Fruit fly (Drosophila melanogaster) whole organism, embryonic: ENCODE results near the gene tra.

Experiments
- ATbp ChIP-seq: fragments of 200-800 bp; sonication (Bioruptor generic); optimal IDR thresholded peaks from 2 replicates; lab custom pipeline; 2017; ENCODE audit warnings: missing biosample characterization, mild to moderate bottlenecking, missing genetic modification characterization, missing genetic modification reagents
- Atf6 ChIP-seq: fragments of 200-800 bp; sonication (Bioruptor generic); IDR thresholded peaks from 2 replicates; pipeline ENCODE4 v1.3.6; 2022; ENCODE audit warnings: missing biosample characterization, missing genetic modification characterization
- Bdp1 ChIP-seq: fragments of 200-800 bp; sonication (Bioruptor generic); optimal IDR thresholded peaks from 3 replicates; lab custom pipeline; 2016; ENCODE audit warnings: missing biosample characterization, missing genetic modification characterization
- CG10209 ChIP-seq: fragments of 200-800 bp; sonication (Bioruptor generic); optimal IDR thresholded peaks from 3 replicates; lab custom pipeline; 2017; ENCODE audit warnings: missing biosample characterization, mild to moderate bottlenecking, missing genetic modification characterization, missing genetic modification reagents
- CG10267 ChIP-seq: fragments of 200-800 bp; sonication (Bioruptor generic); optimal IDR thresholded peaks from 2 replicates; lab custom pipeline; 2018; ENCODE audit warnings: missing biosample characterization, mild to moderate bottlenecking, missing genetic modification characterization, moderate library complexity
- CG11247 ChIP-seq: fragments of 200-800 bp; sonication (Bioruptor generic); IDR thresholded peaks from 2 replicates; pipeline ENCODE4 v1.3.6; 2022; ENCODE audit warnings: missing biosample characterization, missing genetic modification characterization
- CG11695 ChIP-seq: fragments of 200-800 bp; sonication (Bioruptor generic); IDR thresholded peaks from 3 replicates; pipeline ENCODE4 v1.3.6; 2022; ENCODE audit warnings: missing biosample characterization, missing genetic modification characterization
- CG11723 ChIP-seq: fragments of 200-800 bp; sonication (Bioruptor generic); optimal IDR thresholded peaks from 2 replicates; lab custom pipeline; 2017; ENCODE audit warnings: missing biosample characterization, mild to moderate bottlenecking, missing genetic modification characterization
- CG12155 ChIP-seq: fragments of 200-800 bp; sonication (Bioruptor generic); optimal IDR thresholded peaks from 3 replicates; lab custom pipeline; 2016; ENCODE audit warnings: missing biosample characterization, missing genetic modification characterization
- CG1233 ChIP-seq: fragments of 200-800 bp; sonication (Bioruptor generic); optimal IDR thresholded peaks from 4 replicates; lab custom pipeline; 2018; ENCODE audit warnings: missing biosample characterization, mild to moderate bottlenecking, missing genetic modification characterization
- CG13894 ChIP-seq: fragments of 200-800 bp; sonication (Bioruptor generic); optimal IDR thresholded peaks from 3 replicates; lab custom pipeline; 2018; ENCODE audit warnings: missing biosample characterization, mild to moderate bottlenecking, missing genetic modification characterization, moderate library complexity
- CG16863 ChIP-seq: fragments of 200-800 bp; sonication (Bioruptor generic); optimal IDR thresholded peaks from 3 replicates; lab custom pipeline; 2016; ENCODE audit warnings: missing biosample characterization, missing genetic modification characterization
- CG17385 ChIP-seq: fragments of 200-800 bp; sonication (Bioruptor generic); optimal IDR thresholded peaks from 3 replicates; lab custom pipeline; 2018; ENCODE audit warnings: missing biosample characterization, mild to moderate bottlenecking, missing genetic modification characterization
- CG2199 ChIP-seq: fragments of 200-800 bp; sonication (Bioruptor generic); IDR thresholded peaks from 3 replicates; pipeline ENCODE4 v1.3.6; 2022; ENCODE audit warnings: missing biosample characterization, missing genetic modification characterization
- CG2875 ChIP-seq: fragments of 200-800 bp; sonication (Bioruptor generic); optimal IDR thresholded peaks from 2 replicates; lab custom pipeline; 2017; ENCODE audit warnings: missing biosample characterization, mild to moderate bottlenecking, missing genetic modification characterization, missing genetic modification reagents
- CG4617 ChIP-seq: fragments of 200-800 bp; sonication (Bioruptor generic); optimal IDR thresholded peaks from 3 replicates; lab custom pipeline; 2016; ENCODE audit warnings: missing biosample characterization, missing genetic modification characterization, borderline replicate concordance
- CG7745 ChIP-seq: fragments of 200-800 bp; sonication (Bioruptor generic); optimal IDR thresholded peaks from 2 replicates; lab custom pipeline; 2018; ENCODE audit warnings: missing biosample characterization, mild to moderate bottlenecking, missing genetic modification characterization, moderate library complexity
- CG8765 ChIP-seq: fragments of 200-800 bp; sonication (Bioruptor generic); IDR thresholded peaks from 2 replicates; pipeline ENCODE4 v1.3.6; 2022; ENCODE audit warnings: missing biosample characterization, missing genetic modification characterization
- CG9876 ChIP-seq: fragments of 200-800 bp; sonication (Bioruptor generic); optimal IDR thresholded peaks from 2 replicates; lab custom pipeline; 2016; ENCODE audit warnings: missing biosample characterization, missing genetic modification characterization
- CrebB ChIP-seq: fragments of 200-800 bp; sonication (Bioruptor generic); optimal IDR thresholded peaks from 3 replicates; lab custom pipeline; 2018; ENCODE audit warnings: missing biosample characterization, mild to moderate bottlenecking, missing genetic modification characterization
- Elba2 ChIP-seq: fragments of 200-800 bp; sonication (Bioruptor generic); optimal IDR thresholded peaks from 3 replicates; lab custom pipeline; 2016; ENCODE audit warnings: missing biosample characterization, missing genetic modification characterization
- Fer3 ChIP-seq: fragments of 200-800 bp; sonication (Bioruptor generic); optimal IDR thresholded peaks from 2 replicates; lab custom pipeline; 2018; ENCODE audit warnings: missing biosample characterization, mild to moderate bottlenecking, missing genetic modification characterization, moderate library complexity
- HHEX ChIP-seq: fragments of 200-800 bp; sonication (Bioruptor generic); optimal IDR thresholded peaks from 3 replicates; lab custom pipeline; 2017; ENCODE audit warnings: missing biosample characterization, mild to moderate bottlenecking, missing genetic modification characterization, missing genetic modification reagents
- Hand ChIP-seq: fragments of 200-800 bp; sonication (Bioruptor generic); optimal IDR thresholded peaks from 2 replicates; lab custom pipeline; 2017; ENCODE audit warnings: mild to moderate bottlenecking, missing biosample characterization, missing genetic modification reagents, missing genetic modification characterization
- Jarid2 ChIP-seq: fragments of 200-800 bp; sonication (Bioruptor generic); optimal IDR thresholded peaks from 3 replicates; lab custom pipeline; 2017; ENCODE audit warnings: mild to moderate bottlenecking, missing biosample characterization, missing genetic modification reagents, missing genetic modification characterization
- Rx ChIP-seq: fragments of 200-800 bp; sonication (Bioruptor generic); IDR thresholded peaks from 2 replicates; pipeline ENCODE4 v1.3.6; 2022; ENCODE audit warnings: missing biosample characterization, missing genetic modification characterization
- Spps ChIP-seq: fragments of 200-800 bp; sonication (Bioruptor generic); optimal IDR thresholded peaks from 2 replicates; lab custom pipeline; 2018; ENCODE audit warnings: missing biosample characterization, mild to moderate bottlenecking, missing genetic modification characterization
- Stat92E ChIP-seq, 3 experiments: fragments of >200 bp in 2 of 3; fragments of 200-800 bp in 1 of 3; sonication (Bioruptor generic) in 1 of 3; optimal IDR thresholded peaks; 2 replicates each; lab custom pipeline; 2017 to 2019; ENCODE audit warnings: missing biosample characterization in 3 of 3, missing genetic modification characterization in 3 of 3, mild to moderate bottlenecking in 1 of 3, moderate library complexity in 1 of 3
- Usf ChIP-seq: fragments of 200-800 bp; sonication (Bioruptor generic); optimal IDR thresholded peaks from 2 replicates; lab custom pipeline; 2017; ENCODE audit warnings: missing genotype, missing biosample characterization, missing genetic modification characterization
- Xbp1 ChIP-seq: fragments of 200-800 bp; sonication (Bioruptor generic); optimal IDR thresholded peaks from 3 replicates; lab custom pipeline; 2016; ENCODE audit warnings: missing biosample characterization, mild to moderate bottlenecking, missing genetic modification characterization
- dpn ChIP-seq, 2 experiments: fragments of 200-800 bp; sonication (Bioruptor generic); optimal IDR thresholded peaks; 3 replicates each; lab custom pipeline; 2016; ENCODE audit warnings: missing biosample characterization in 2 of 2, missing genetic modification characterization in 2 of 2
- gcm ChIP-seq: fragments of 200-800 bp; sonication (Bioruptor generic); optimal IDR thresholded peaks from 2 replicates; lab custom pipeline; 2019; ENCODE audit warnings: missing biosample characterization, mild to moderate bottlenecking, missing genetic modification characterization, moderate library complexity
- her ChIP-seq: fragments of 200-800 bp; sonication (Bioruptor generic); optimal IDR thresholded peaks from 2 replicates; lab custom pipeline; 2016; ENCODE audit warnings: missing biosample characterization, missing genetic modification characterization
- kah ChIP-seq: fragments of 200-800 bp; sonication (Bioruptor generic); optimal IDR thresholded peaks from 2 replicates; lab custom pipeline; 2018; ENCODE audit warnings: missing biosample characterization, mild to moderate bottlenecking, missing genetic modification characterization
- ken ChIP-seq: fragments of 200-800 bp; sonication (Bioruptor generic); IDR thresholded peaks from 3 replicates; pipeline ENCODE4 v1.3.6; 2022; ENCODE audit warnings: missing biosample characterization, missing genetic modification characterization
- nau ChIP-seq: fragments of 200-800 bp; sonication (Bioruptor generic); optimal IDR thresholded peaks from 3 replicates; lab custom pipeline; 2017; ENCODE audit warnings: missing biosample characterization, mild to moderate bottlenecking, missing genetic modification characterization, missing genetic modification reagents
- oc ChIP-seq: fragments of 200-800 bp; sonication (Bioruptor generic); optimal IDR thresholded peaks from 2 replicates; lab custom pipeline; 2018; ENCODE audit warnings: missing biosample characterization, mild to moderate bottlenecking, missing genetic modification characterization, moderate library complexity
- odd ChIP-seq: fragments of 200-800 bp; sonication (Bioruptor generic); optimal IDR thresholded peaks from 2 replicates; lab custom pipeline; 2017; ENCODE audit warnings: missing biosample characterization, mild to moderate bottlenecking, missing genetic modification characterization
- peb ChIP-seq: fragments of 200-800 bp; sonication (Bioruptor generic); IDR thresholded peaks from 2 replicates; pipeline ENCODE4 v1.3.6; 2022; ENCODE audit warnings: missing biosample characterization, missing genetic modification characterization
- pita ChIP-seq: fragments of 200-800 bp; sonication (Bioruptor generic); optimal IDR thresholded peaks from 2 replicates; lab custom pipeline; 2017; ENCODE audit warnings: missing biosample characterization, mild to moderate bottlenecking, missing genetic modification characterization
- pnt ChIP-seq: fragments of 200-800 bp; sonication (Bioruptor generic); optimal IDR thresholded peaks from 3 replicates; lab custom pipeline; 2016; ENCODE audit warnings: missing biosample characterization, missing genetic modification characterization
- schlank ChIP-seq: fragments of 200-800 bp; sonication (Bioruptor generic); optimal IDR thresholded peaks from 2 replicates; lab custom pipeline; 2018; ENCODE audit warnings: missing biosample characterization, mild to moderate bottlenecking, missing genetic modification characterization
- slbo ChIP-seq: fragments of 200-800 bp; sonication (Bioruptor generic); IDR thresholded peaks from 2 replicates; pipeline ENCODE4 v1.3.6; 2022; ENCODE audit warnings: missing biosample characterization, missing genetic modification characterization
- sqz ChIP-seq: fragments of 200-800 bp; sonication (Bioruptor generic); optimal IDR thresholded peaks from 3 replicates; lab custom pipeline; 2018; ENCODE audit warnings: missing biosample characterization, mild to moderate bottlenecking, missing genetic modification characterization
- ssp ChIP-seq: fragments of 200-800 bp; sonication (Bioruptor generic); IDR thresholded peaks from 2 replicates; pipeline ENCODE4 v1.3.6; 2022; ENCODE audit warnings: missing biosample characterization, missing genetic modification characterization
- tgo ChIP-seq: fragments of 200-800 bp; sonication (Bioruptor generic); IDR thresholded peaks from 3 replicates; pipeline ENCODE4 v1.3.6; 2022; ENCODE audit warnings: missing biosample characterization, missing genetic modification characterization
- tna ChIP-seq: fragments of 200-800 bp; sonication (Bioruptor generic); IDR thresholded peaks from 2 replicates; pipeline ENCODE4 v1.3.6; 2022; ENCODE audit warnings: missing biosample characterization, missing genetic modification characterization; ENCODE audit not compliant: partially characterized antibody
- toy ChIP-seq: fragments of 200-800 bp; sonication (Bioruptor generic); IDR thresholded peaks from 2 replicates; pipeline ENCODE4 v1.3.6; 2022; ENCODE audit warnings: missing biosample characterization, missing genetic modification characterization
- ttk ChIP-seq: fragments of 200-800 bp; sonication (Bioruptor generic); IDR thresholded peaks from 2 replicates; pipeline ENCODE4 v2.1.2; 2022; ENCODE audit warnings: missing biosample characterization, missing genetic modification characterization
- zen2 ChIP-seq: fragments of 200-800 bp; sonication (Bioruptor generic); IDR thresholded peaks from 3 replicates; pipeline ENCODE4 v1.3.6; 2022; ENCODE audit warnings: missing biosample characterization, missing genetic modification characterization; ENCODE audit not compliant: partially characterized antibody

Gene tra

DNA sequence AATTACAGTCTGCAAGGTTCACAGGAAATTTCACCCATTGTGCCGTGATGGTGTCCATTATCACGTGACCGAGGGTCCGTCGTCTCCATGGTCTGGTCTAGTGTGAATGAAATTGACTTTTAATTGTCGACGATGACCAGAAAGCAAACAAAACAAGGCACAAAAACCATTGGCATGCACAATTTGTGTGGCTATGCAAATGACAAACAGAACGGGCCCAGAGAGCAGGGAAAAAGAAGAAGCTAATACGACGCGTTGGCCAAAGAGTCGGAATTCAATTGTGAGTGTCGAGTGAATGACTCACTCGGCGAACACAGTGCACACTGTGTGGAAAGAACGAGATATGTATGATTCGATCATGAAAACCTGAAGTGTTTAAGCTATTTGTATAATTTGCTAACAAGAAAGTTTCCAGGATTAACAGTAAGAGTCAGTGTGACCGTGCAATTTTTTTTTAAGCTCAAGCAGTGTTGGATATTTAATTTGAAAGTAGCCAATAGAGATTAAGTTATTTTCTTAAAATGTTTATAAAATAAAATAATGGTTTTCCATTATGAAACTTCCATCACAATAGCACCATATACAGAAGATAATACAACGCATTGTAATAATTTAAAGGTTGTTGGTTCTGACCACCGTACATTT lies 44.8 kb upstream of the tra start (continued):
- TF ChIP-seq CG2199 (GFP tag; lab: Robert Waterston, UW) (no peak), Atf6 (GFP tag; lab: Robert Waterston, UW) (no peak), CG7745 (tag; lab: Kevin White, UChicago) (no peak), CG11723 (GFP tag; lab: Kevin White, UChicago) (no peak), Xbp1 (GFP tag; lab: Kevin White, UChicago) (peak; percentile 26), zen2 (GFP tag; lab: Robert Waterston, UW) (no peak), toy (no peak), tgo (no peak), nau (no peak), Rx (GFP tag; lab: Robert Waterston, UW) (no peak), CG16863 (GFP tag; lab: Kevin White, UChicago) (no peak), CrebB (tag; lab: Kevin White, UChicago) (no peak), CG1233 (peak; percentile 2), odd (GFP tag; lab: Kevin White, UChicago) (no peak), CG11247 (GFP tag; lab: Robert Waterston, UW) (no peak), CG17385 (GFP tag; lab: Kevin White, UChicago) (peak; percentile 39), Bdp1 (GFP tag; lab: Kevin White, UChicago) (no peak), HHEX (no peak), CG9876 (GFP tag; lab: Kevin White, UChicago) (no peak), tna (GFP tag; lab: Robert Waterston, UW) (no peak), ssp (GFP tag; lab: Robert Waterston, UW) (no peak), oc (tag; lab: Kevin White, UChicago) (no peak), ttk (no peak), gcm (no peak), Jarid2 (no peak), kah (no peak), CG10209 (peak; percentile 25), sqz (GFP tag; lab: Kevin White, UChicago) (no peak), schlank (tag; lab: Kevin White, UChicago) (no peak), Fer3 (tag; lab: Kevin White, UChicago) (no peak), slbo (no peak), dpn (GFP tag; optimal IDR thresholded peaks at IDR 0.05; lab: Kevin White, UChicago) (peak in 1 of 2 experiments; percentile 15), CG11695 (GFP tag; lab: Robert Waterston, UW) (no peak), Elba2 (GFP tag; lab: Kevin White, UChicago) (no peak), CG2875 (peak; percentile 3), Usf (GFP tag; lab: Kevin White, UChicago) (no peak), CG8765 (GFP tag; lab: Robert Waterston, UW) (no peak), Spps (no peak), CG12155 (GFP tag; lab: Kevin White, UChicago) (no peak), CG13894 (tag; lab: Kevin White, UChicago) (no peak), Hand (GFP tag; lab: Kevin White, UChicago) (no peak), her (no peak), CG4617 (GFP tag; lab: Kevin White, UChicago) (no peak), ken (GFP tag; lab: Robert Waterston, UW) (no peak; the same call in 2 of the 3 replicates), pnt (no peak), CG10267 (peak; percentile 9), Stat92E (GFP tag; optimal IDR thresholded peaks at IDR 0.05; lab: Kevin White, UChicago) (no peak), pita (GFP tag; lab: Kevin White, UChicago) (no peak), peb (no peak), ATbp (no peak)
